Worm (Caenorhabditis elegans) whole organism, L4/young adult: ENCODE data around the gene C07G1.6.

Source experiments
- W03F9.2 ChIP-seq: fragments of 150-350 bp; optimal IDR thresholded peaks from 2 replicates; lab custom pipeline; 2014; ENCODE audit warnings: missing biosample characterization, missing genetic modification characterization
- him-1 ChIP-seq: sonication (generic microtip); optimal IDR thresholded peaks from 2 replicates; lab custom pipeline; 2016; ENCODE audit warnings: missing genotype, missing genetic modification reagents, missing genetic modification characterization, missing compliant biosample characterization

- no peak for TF ChIP-seq him-1 (tag; lab: Kevin White, UChicago)
- TF ChIP-seq W03F9.2: no peak
These were observed 48.4 kb downstream of the C07G1.6 start for ce11 chrIV:8161774-8162173.
